Fruit fly (Drosophila melanogaster): ENCODE measurements around the gene CG15771.
A peak's percentile ranks its signal among the peaks of the same experiment; 100 is the strongest.

Gene CG15771

DNA sequence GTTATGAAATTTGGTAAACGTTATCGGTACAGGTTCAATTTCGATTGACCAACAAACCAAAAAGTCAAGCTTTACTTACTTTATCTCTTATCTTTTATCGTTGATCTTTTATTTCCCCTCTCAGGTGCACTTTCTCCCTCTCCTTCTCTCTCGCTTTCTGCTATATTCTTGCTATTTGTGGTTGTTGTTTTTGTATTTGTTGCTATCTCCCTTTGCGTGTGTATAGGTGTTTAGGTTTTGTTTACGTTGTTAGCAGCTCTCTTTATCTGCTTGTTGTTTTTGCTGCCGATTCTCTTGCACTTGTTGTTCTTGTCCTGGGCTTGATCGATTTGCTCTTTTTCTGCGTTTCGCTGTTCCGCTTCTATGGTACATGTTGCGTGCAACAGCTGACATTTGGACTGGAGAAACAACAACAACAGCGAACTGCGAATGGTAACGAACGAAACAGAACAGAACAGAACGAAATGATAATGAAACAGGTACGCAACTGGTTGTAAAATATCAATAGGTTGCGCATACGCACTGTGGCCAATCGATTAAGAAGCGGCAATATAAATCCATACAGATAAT lies 11.0 kb upstream of the CG15771 start:
- TF ChIP-seq Dfd (GFP tag; optimal IDR thresholded peaks at IDR 0.05) (no peak), Abd-B (GFP tag; optimal IDR thresholded peaks at IDR 0.05) (no peak), fru (GFP tag; optimal IDR thresholded peaks at IDR 0.05) (no peak), woc (GFP tag; optimal IDR thresholded peaks at IDR 0.05) (no peak), GATAd (GFP tag; optimal IDR thresholded peaks at IDR 0.05) (no peak), jim (GFP tag; optimal IDR thresholded peaks at IDR 0.05) (no peak), dl (GFP tag; optimal IDR thresholded peaks at IDR 0.05; ENCODE audit: insufficient read depth in 1 of 2, partially characterized antibody in 2 of 2) (no peak), psq (GFP tag; optimal IDR thresholded peaks at IDR 0.05) (peak; percentile 28)

DNA sequence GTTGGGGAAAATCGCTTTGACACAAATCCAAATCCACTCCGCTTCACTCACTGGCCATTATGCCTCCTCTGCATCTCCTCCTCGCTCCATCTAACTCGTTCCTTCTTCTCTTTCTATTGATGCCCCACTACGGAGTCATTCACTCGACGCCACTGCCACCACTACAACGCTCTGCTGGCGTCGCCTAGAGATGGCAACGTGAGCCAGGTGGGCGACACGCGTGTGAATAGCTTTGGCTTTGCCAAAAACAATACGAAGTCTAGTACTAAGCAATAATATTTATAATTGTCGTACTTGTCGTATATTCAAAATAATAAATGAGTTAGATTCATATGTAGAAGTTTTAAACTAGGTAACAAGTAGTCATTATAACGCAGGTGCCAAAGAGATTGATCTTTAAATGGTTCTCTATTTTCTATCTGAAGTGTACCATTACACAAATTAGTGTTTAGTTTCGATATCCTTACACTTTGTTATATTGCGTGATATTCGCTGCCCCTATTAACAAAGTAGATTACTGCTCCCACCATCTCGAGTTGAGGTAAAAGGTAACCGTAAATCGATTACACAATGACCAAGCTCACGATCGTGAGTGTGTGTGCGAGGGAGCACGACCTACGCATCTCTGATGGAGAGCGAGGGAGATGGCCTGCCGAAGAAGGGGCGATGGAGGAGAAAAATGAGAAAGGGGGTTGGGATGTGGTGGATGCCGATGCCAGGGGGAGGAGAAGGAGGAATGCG lies 10.2 kb upstream of the CG15771 start:
- TF ChIP-seq HLH106 (tag; optimal IDR thresholded peaks at IDR 0.05) (no peak), rgr (GFP tag; optimal IDR thresholded peaks at IDR 0.05) (peak; percentile 13), fru (GFP tag; optimal IDR thresholded peaks at IDR 0.05) (peak; percentile 8), Myc (optimal IDR thresholded peaks at IDR 0.05) (no peak), Hr83 (GFP tag; optimal IDR thresholded peaks at IDR 0.05; ENCODE audit: poor library complexity, severe bottlenecking) (peak; percentile 29), woc (GFP tag; optimal IDR thresholded peaks at IDR 0.05) (peak; percentile 74), h (GFP tag; optimal IDR thresholded peaks at IDR 0.05) (peak; percentile 23), ey (GFP tag; optimal IDR thresholded peaks at IDR 0.05) (peak; percentile 13), foxo (GFP tag; optimal IDR thresholded peaks at IDR 0.05) (peak in 1 of 2 experiments; percentile 39), br (GFP tag; optimal IDR thresholded peaks at IDR 0.05) (peak; percentile 44)

DNA sequence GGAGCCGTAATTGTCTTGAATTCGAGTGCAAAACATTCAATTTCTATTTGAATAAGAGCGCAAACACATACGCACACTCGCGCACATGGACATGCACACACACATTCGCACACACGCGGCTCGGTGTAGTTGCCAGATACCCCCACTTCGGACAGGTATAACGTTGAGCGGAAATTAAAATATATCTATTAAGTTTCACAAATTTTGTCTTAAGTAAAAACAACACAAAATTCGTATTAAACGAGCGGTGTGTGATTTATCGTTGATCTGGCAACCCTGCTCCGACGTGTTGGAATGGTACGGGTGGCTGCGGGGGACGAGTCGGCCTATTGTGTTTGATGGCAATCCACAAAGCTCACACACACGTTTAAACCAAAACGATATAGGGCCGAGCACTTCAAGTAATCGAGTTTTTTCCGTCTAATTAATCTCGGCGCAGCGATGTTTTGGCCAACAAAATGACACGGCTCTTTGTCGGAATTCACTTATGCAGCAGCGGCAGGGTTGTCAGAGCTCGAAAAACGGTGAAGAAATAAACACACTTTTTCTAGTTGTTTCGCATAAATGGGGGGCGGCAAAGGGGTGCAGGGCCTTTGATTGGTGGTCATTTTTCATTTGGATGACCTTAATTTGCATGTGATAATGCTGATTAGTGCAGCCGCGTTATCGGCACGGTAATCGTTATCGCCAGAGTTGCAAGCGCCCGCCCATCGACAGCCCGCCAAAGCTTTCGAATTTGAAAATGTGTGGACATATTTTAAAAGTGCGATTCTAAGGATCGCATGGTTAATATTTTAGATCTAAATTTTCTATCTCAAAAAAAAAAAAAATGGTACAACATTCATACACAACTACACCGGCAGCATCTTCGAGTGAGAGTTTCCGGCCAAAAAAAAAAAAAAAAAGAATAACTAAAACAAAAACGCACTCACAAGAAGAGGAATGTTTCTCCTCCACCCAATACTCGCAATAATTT lies 9.2 kb upstream of the CG15771 start:
- TF ChIP-seq sage (GFP tag; optimal IDR thresholded peaks at IDR 0.05) (peak; percentile 72), Jra (GFP tag; optimal IDR thresholded peaks at IDR 0.05) (peak; percentile 59), CrebA (GFP tag; optimal IDR thresholded peaks at IDR 0.05; ENCODE audit: borderline replicate concordance) (no peak), Abd-B (GFP tag; optimal IDR thresholded peaks at IDR 0.05) (no peak), ey (GFP tag; optimal IDR thresholded peaks at IDR 0.05) (peak; percentile 89), Dif (GFP tag; optimal IDR thresholded peaks at IDR 0.05; ENCODE audit: partially characterized antibody) (no peak), Mio (GFP tag; optimal IDR thresholded peaks at IDR 0.05) (peak; percentile 48), dl (GFP tag; optimal IDR thresholded peaks at IDR 0.05; ENCODE audit: insufficient read depth in 1 of 2, partially characterized antibody in 2 of 2) (no peak), Hnf4 (GFP tag; optimal IDR thresholded peaks at IDR 0.05) (peak; percentile 84), Vsx2 (GFP tag; optimal IDR thresholded peaks at IDR 0.05; ENCODE audit: partially characterized antibody) (no peak), CG9705 (GFP tag; optimal IDR thresholded peaks at IDR 0.05) (peak; percentile 68), sv (GFP tag; optimal IDR thresholded peaks at IDR 0.05) (peak; percentile 64), HLH106 (tag; optimal IDR thresholded peaks at IDR 0.05) (peak; percentile 85), Myc (optimal IDR thresholded peaks at IDR 0.05) (no peak), foxo (GFP tag; optimal IDR thresholded peaks at IDR 0.05) (peak in 1 of 2 experiments; percentile 88), brk (GFP tag; optimal IDR thresholded peaks at IDR 0.05) (no peak), br (GFP tag; optimal IDR thresholded peaks at IDR 0.05) (peak; percentile 86), N (GFP tag; optimal IDR thresholded peaks at IDR 0.05) (no peak), rgr (GFP tag; optimal IDR thresholded peaks at IDR 0.05) (peak; percentile 87), h (GFP tag; optimal IDR thresholded peaks at IDR 0.05) (peak; percentile 87), Dfd (GFP tag; optimal IDR thresholded peaks at IDR 0.05) (no peak), pan (optimal IDR thresholded peaks at IDR 0.05) (no peak), lola (GFP tag; optimal IDR thresholded peaks at IDR 0.05) (peak; percentile 81), Rel (GFP tag; optimal IDR thresholded peaks at IDR 0.05) (no peak), Rel (tag; optimal IDR thresholded peaks at IDR 0.05) (peak; percentile 54), jim (GFP tag; optimal IDR thresholded peaks at IDR 0.05) (peak; percentile 51), woc (GFP tag; optimal IDR thresholded peaks at IDR 0.05) (no peak), Hr78 (GFP tag; optimal IDR thresholded peaks at IDR 0.05) (no peak), psq (GFP tag; optimal IDR thresholded peaks at IDR 0.05) (peak; percentile 52), Hr83 (GFP tag; optimal IDR thresholded peaks at IDR 0.05; ENCODE audit: poor library complexity, severe bottlenecking) (peak; percentile 54), Sp1 (GFP tag; optimal IDR thresholded peaks at IDR 0.05) (peak; percentile 70), OdsH (GFP tag; optimal IDR thresholded peaks at IDR 0.05) (peak; percentile 75), tai (GFP tag; optimal IDR thresholded peaks at IDR 0.05) (no peak), dsf (GFP tag; optimal IDR thresholded peaks at IDR 0.05; ENCODE audit: borderline replicate concordance) (no peak), CG32264 (GFP tag; optimal IDR thresholded peaks at IDR 0.05) (peak; percentile 82), fru (GFP tag; optimal IDR thresholded peaks at IDR 0.05) (peak; percentile 83), dmrt93B (GFP tag; optimal IDR thresholded peaks at IDR 0.05) (peak; percentile 67), usp (GFP tag; optimal IDR thresholded peaks at IDR 0.05) (no peak), GATAd (GFP tag; optimal IDR thresholded peaks at IDR 0.05) (no peak)

All from whole organism, wandering third instar larva.